Fruit fly (Drosophila melanogaster) whole organism, prepupa: ENCODE data around the gene CG9547.

ENCODE experiments used
- CG11762 ChIP-seq: fragments of 200-800 bp; sonication (Bioruptor generic); optimal IDR thresholded peaks from 3 replicates; lab custom pipeline; 2016; ENCODE audit warnings: missing biosample characterization, missing genetic modification characterization; ENCODE audit not compliant: insufficient read depth
- CG11902 ChIP-seq: fragments of 200-800 bp; sonication (Bioruptor generic); optimal IDR thresholded peaks from 3 replicates; lab custom pipeline; 2016; ENCODE audit warnings: missing biosample characterization, missing genetic modification characterization
- CG15336 ChIP-seq: fragments of 200-800 bp; sonication (Bioruptor generic); IDR thresholded peaks from 2 replicates; pipeline ENCODE4 v1.3.6; 2022; ENCODE audit warnings: missing biosample characterization, missing genetic modification characterization
- CG3032 ChIP-seq: fragments of 200-800 bp; optimal IDR thresholded peaks from 2 replicates; lab custom pipeline; 2019; ENCODE audit warnings: missing biosample characterization, mild to moderate bottlenecking, missing genetic modification characterization, moderate library complexity
- CG3919 ChIP-seq: fragments of 200-800 bp; sonication (Bioruptor generic); optimal IDR thresholded peaks from 3 replicates; lab custom pipeline; 2016; ENCODE audit warnings: missing biosample characterization, missing genetic modification characterization
- CG4318 ChIP-seq: fragments of 200-800 bp; sonication (Bioruptor generic); optimal IDR thresholded peaks from 3 replicates; lab custom pipeline; 2017; ENCODE audit warnings: missing biosample characterization, mild to moderate bottlenecking, missing genetic modification characterization
- CG6163 ChIP-seq: fragments of 200-800 bp; sonication (Bioruptor generic); IDR thresholded peaks from 3 replicates; pipeline ENCODE4 v1.3.6; 2022; ENCODE audit warnings: missing biosample characterization, missing genetic modification characterization
- CG6792 ChIP-seq: fragments of 200-800 bp; sonication (Bioruptor generic); optimal IDR thresholded peaks from 3 replicates; lab custom pipeline; 2016; ENCODE audit warnings: missing biosample characterization, missing genetic modification characterization
- CG6808 ChIP-seq: fragments of 200-800 bp; sonication (Bioruptor generic); optimal IDR thresholded peaks from 3 replicates; lab custom pipeline; 2017; ENCODE audit warnings: missing biosample characterization, missing genetic modification characterization, mild to moderate bottlenecking, moderate library complexity, missing genetic modification reagents
- CG7368 ChIP-seq: fragments of 200-800 bp; sonication (Bioruptor generic); optimal IDR thresholded peaks from 3 replicates; lab custom pipeline; 2016; ENCODE audit warnings: missing biosample characterization, missing genetic modification characterization
- CG8119 ChIP-seq: fragments of 200-800 bp; sonication (Bioruptor generic); IDR thresholded peaks from 3 replicates; pipeline ENCODE4 v1.3.6; 2022; ENCODE audit warnings: missing biosample characterization, missing genetic modification characterization
- CG9139 ChIP-seq: fragments of 200-800 bp; sonication (Bioruptor generic); optimal IDR thresholded peaks from 3 replicates; lab custom pipeline; 2017; ENCODE audit warnings: missing biosample characterization, mild to moderate bottlenecking, missing genetic modification characterization
- Eip78C ChIP-seq: fragments of 200-800 bp; sonication (Bioruptor generic); peaks from one replicate; lab custom pipeline; 2016; ENCODE audit warnings: missing biosample characterization, missing genetic modification characterization
- Eip93F ChIP-seq: fragments of 200-800 bp; sonication (Bioruptor generic); optimal IDR thresholded peaks from 2 replicates; lab custom pipeline; 2016; ENCODE audit warnings: missing biosample characterization, mild to moderate bottlenecking, missing genetic modification characterization
- Ets96B ChIP-seq: fragments of 200-800 bp; optimal IDR thresholded peaks from 2 replicates; lab custom pipeline; 2019; ENCODE audit warnings: missing biosample characterization, mild to moderate bottlenecking, missing genetic modification characterization, moderate library complexity
- Hr39 ChIP-seq: fragments of 200-800 bp; sonication (Bioruptor generic); optimal IDR thresholded peaks from 2 replicates; lab custom pipeline; 2016; ENCODE audit warnings: missing biosample characterization, missing genetic modification characterization
- Hr4 ChIP-seq: fragments of 200-800 bp; sonication (Bioruptor generic); optimal IDR thresholded peaks from 3 replicates; lab custom pipeline; 2016; ENCODE audit warnings: missing biosample characterization, missing genetic modification characterization
- OdsH ChIP-seq: fragments of 200-800 bp; sonication (Bioruptor generic); optimal IDR thresholded peaks from 3 replicates; lab custom pipeline; 2016; ENCODE audit warnings: missing biosample characterization, missing genetic modification characterization
- acj6 ChIP-seq: fragments of 200-800 bp; sonication (Bioruptor generic); optimal IDR thresholded peaks from 3 replicates; lab custom pipeline; 2016; ENCODE audit warnings: missing biosample characterization, missing genetic modification characterization
- cyc ChIP-seq: fragments of 200-800 bp; sonication (Bioruptor generic); optimal IDR thresholded peaks from 3 replicates; lab custom pipeline; 2016; ENCODE audit warnings: missing biosample characterization, missing genetic modification characterization
- dac ChIP-seq: fragments of 200-800 bp; sonication (Bioruptor generic); optimal IDR thresholded peaks from 2 replicates; lab custom pipeline; 2017; ENCODE audit warnings: missing biosample characterization, mild to moderate bottlenecking, missing genetic modification characterization
- dsx ChIP-seq: fragments of 200-800 bp; optimal IDR thresholded peaks from 3 replicates; lab custom pipeline; 2019; ENCODE audit warnings: missing biosample characterization, mild to moderate bottlenecking, missing genetic modification characterization, moderate library complexity; ENCODE audit not compliant: poor library complexity, severe bottlenecking
- fd85E ChIP-seq: fragments of 200-800 bp; sonication (Bioruptor generic); optimal IDR thresholded peaks from 3 replicates; lab custom pipeline; 2016; ENCODE audit warnings: missing biosample characterization, missing genetic modification characterization
- fkh ChIP-seq: fragments of 200-800 bp; sonication (Bioruptor generic); optimal IDR thresholded peaks from 3 replicates; lab custom pipeline; 2017; ENCODE audit warnings: missing biosample characterization, mild to moderate bottlenecking, missing genetic modification characterization, moderate library complexity
- lz ChIP-seq: fragments of 200-800 bp; sonication (Bioruptor generic); optimal IDR thresholded peaks from 3 replicates; lab custom pipeline; 2016; ENCODE audit warnings: missing biosample characterization, missing genetic modification characterization
- net ChIP-seq: fragments of 200-800 bp; sonication (Bioruptor generic); optimal IDR thresholded peaks from 3 replicates; lab custom pipeline; 2016; ENCODE audit warnings: missing biosample characterization, missing genetic modification characterization
- spab ChIP-seq: fragments of 200-800 bp; sonication (Bioruptor generic); optimal IDR thresholded peaks from 2 replicates; lab custom pipeline; 2017; ENCODE audit warnings: missing biosample characterization, mild to moderate bottlenecking, missing genetic modification characterization, missing genetic modification reagents
- ss ChIP-seq, 2 experiments: fragments of 200-800 bp; sonication (Bioruptor generic); optimal IDR thresholded peaks; 2 replicates in 1 of 2; 3 replicates in 1 of 2; lab custom pipeline; 2017 to 2018; ENCODE audit warnings: mild to moderate bottlenecking in 2 of 2, missing biosample characterization in 2 of 2, missing genetic modification characterization in 2 of 2, moderate library complexity in 1 of 2
- vri ChIP-seq: fragments of 200-800 bp; sonication (Bioruptor generic); optimal IDR thresholded peaks from 3 replicates; lab custom pipeline; 2016; ENCODE audit warnings: missing biosample characterization, mild to moderate bottlenecking, missing genetic modification characterization

CG9547 gene

dm6 chr2L:6533719-6534118, 39.4 kb upstream of the CG9547 start:
- peak in 1 of 2 experiments; percentile 96 for TF ChIP-seq ss (GFP tag; optimal IDR thresholded peaks at IDR 0.05; lab: Kevin White, UChicago)
- TF ChIP-seq CG7368 (GFP tag; lab: Kevin White, UChicago) = no peak

DNA sequence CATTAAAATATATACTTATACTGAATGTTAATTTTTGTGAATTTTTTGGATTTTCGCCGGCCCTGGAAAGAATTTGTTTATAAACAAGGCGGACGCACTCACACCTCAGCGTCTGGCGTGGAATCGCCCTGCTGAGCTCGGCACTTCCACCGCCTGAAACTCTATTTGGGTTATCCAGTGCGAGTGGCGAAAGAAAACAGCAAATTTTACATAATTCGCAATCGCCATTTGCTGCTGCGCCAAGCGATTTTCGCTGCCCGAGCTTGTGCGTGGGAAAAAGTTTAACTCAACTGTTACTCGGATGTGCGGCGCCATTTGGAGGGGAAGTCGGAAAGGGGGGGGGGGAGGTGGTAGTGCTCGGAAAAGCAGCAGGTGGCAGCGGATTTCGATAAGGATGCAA, 38.6 kb upstream of the CG9547 start:
- TF ChIP-seq vri (GFP tag; lab: Kevin White, UChicago) (no peak), acj6 (GFP tag; lab: Kevin White, UChicago) (no peak), dsx (GFP tag; lab: Kevin White, UChicago) (no peak), CG3919 (GFP tag; lab: Kevin White, UChicago) (no peak), lz (GFP tag; lab: Kevin White, UChicago) (no peak), dac (GFP tag; lab: Kevin White, UChicago) (no peak)

DNA sequence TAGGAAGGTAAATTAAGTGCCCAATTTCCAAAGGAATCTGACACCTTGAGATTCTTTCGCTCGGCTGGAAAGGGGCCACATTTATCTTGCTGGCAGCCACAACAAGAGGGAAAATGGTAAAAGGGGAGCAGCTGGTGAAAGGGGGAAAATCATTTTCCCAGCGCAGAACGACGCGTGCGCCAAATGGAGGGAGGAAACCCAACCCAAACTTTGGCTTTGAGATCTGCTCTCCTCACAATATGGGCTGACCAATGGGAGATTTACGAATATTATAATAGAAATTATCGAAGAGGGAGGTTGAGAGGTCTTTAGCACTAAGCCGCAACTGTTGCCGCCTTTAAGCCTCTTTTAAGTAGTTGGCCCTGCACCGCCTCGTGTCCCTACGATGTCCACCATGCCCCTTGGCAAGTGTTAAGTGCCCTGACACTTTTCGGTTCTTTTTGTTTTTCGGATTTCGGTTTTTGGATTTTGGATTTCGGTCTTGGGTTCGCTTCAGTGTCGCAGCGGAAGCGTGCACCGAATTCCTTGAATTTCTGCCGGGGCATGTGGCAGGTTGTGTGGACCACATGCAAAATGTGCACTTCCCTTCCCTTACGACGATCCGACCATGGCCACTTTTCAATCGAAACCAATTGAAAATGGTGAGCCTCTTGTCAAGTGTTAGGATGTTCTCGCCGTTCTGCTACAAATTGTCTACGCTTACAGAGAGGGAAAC, 37.8 kb upstream of the CG9547 start:
- no peak for TF ChIP-seq OdsH (GFP tag; lab: Kevin White, UChicago)
- peak; percentile 17 for TF ChIP-seq Eip78C (GFP tag; lab: Kevin White, UChicago)

DNA sequence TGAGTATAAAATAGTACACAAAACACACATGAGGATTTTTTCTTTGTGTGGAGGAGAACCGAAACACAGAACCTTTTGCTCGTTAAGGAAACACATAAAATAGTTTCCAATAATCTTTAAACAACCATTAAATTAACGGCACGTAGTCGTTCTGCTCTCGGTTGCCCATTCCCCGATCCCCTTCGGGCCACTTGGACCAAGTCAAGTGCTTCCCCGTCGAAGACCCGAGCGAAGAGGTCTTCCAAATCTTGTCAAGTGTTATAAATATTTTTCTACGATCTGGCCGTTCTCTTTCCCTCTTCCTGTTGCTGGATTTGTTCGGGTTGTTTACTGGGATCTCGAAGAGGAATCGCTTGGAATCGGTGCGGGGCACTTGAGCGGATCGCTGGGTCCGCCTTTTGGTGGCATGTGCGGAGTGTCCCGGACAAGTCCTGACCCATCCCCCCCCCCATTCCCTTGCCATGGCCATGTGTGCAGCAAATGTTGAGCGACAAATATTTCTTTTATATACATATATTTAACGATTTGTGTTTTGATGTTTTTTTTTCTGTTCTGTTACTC, 36.7 kb upstream of the CG9547 start:
- TF ChIP-seq dsx (GFP tag; lab: Kevin White, UChicago) = no peak
- TF ChIP-seq CG3032 (tag; lab: Kevin White, UChicago) = no peak
- no peak for TF ChIP-seq CG6808 (GFP tag; lab: Kevin White, UChicago)
- no peak for TF ChIP-seq acj6 (GFP tag; lab: Kevin White, UChicago)
- TF ChIP-seq CG4318 = no peak
- TF ChIP-seq Ets96B (tag; lab: Kevin White, UChicago) = no peak
- TF ChIP-seq CG6792 = no peak

- TF ChIP-seq Eip78C (GFP tag; lab: Kevin White, UChicago) (peak; percentile 38), vri (GFP tag; lab: Kevin White, UChicago) (no peak), Hr39 (GFP tag; lab: Kevin White, UChicago) (peak; percentile 1), OdsH (GFP tag; lab: Kevin White, UChicago) (no peak), net (no peak), CG9139 (GFP tag; lab: Kevin White, UChicago) (no peak), spab (GFP tag; lab: Kevin White, UChicago) (no peak), Ets96B (tag; lab: Kevin White, UChicago) (no peak), Eip93F (GFP tag; lab: Kevin White, UChicago) (no peak), CG11762 (GFP tag; lab: Kevin White, UChicago) (no peak), CG15336 (GFP tag; lab: Robert Waterston, UW) (no peak), cyc (GFP tag; lab: Kevin White, UChicago) (peak; percentile 23), dsx (GFP tag; lab: Kevin White, UChicago) (peak; percentile 43), fkh (no peak), fd85E (no peak), Hr4 (GFP tag; lab: Kevin White, UChicago) (no peak), acj6 (GFP tag; lab: Kevin White, UChicago) (no peak)
- TF ChIP-seq, all 60 proteins: peak for 4
Observed at dm6 chr2L:6526996-6527395, 32.7 kb upstream of the CG9547 start.

dm6 chr2L:6513948-6514347, 19.6 kb upstream of the CG9547 start:
- no peak for TF ChIP-seq CG6792
- no peak for TF ChIP-seq CG11902 (GFP tag; lab: Kevin White, UChicago)
- TF ChIP-seq CG4318 = no peak
- 0 out of 3 replicates have a peak, but pooled peaks have one; percentile 13 for TF ChIP-seq CG8119 (GFP tag; lab: Robert Waterston, UW)
- TF ChIP-seq CG6163 (GFP tag; lab: Robert Waterston, UW) = 0 out of 3 replicates have a peak, but pooled peaks have one; percentile 43
